Fruit fly (Drosophila melanogaster): ENCODE results near the gene CG14106.

DNA sequence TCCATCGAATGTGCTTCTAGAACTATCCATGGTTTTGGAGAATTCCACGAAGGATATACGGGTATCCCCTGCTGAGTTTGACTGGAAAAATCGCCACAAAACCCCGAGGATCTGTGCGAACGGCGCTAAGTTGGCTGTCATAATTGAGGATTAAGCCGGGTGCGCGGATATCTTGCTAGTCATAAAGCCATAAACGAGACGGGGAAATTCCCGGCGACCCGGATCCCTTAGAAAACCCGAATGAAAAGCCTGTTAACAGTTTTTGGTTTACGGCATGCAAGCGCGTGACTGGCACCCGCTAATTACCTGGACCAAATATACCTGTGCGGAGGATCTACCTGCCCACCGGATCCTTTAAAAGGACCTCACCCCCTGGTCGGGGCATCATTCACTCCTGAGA lies 47.3 kb downstream of the CG14106 start, which contains the start of gene SNCF:
- no peak for TF ChIP-seq foxo (GFP tag; optimal IDR thresholded peaks at IDR 0.05)
- TF ChIP-seq h (GFP tag; optimal IDR thresholded peaks at IDR 0.05): no peak
- TF ChIP-seq OdsH (GFP tag; optimal IDR thresholded peaks at IDR 0.05): no peak
- no peak for TF ChIP-seq psq (GFP tag; optimal IDR thresholded peaks at IDR 0.05)
- TF ChIP-seq CrebA (GFP tag; optimal IDR thresholded peaks at IDR 0.05; ENCODE audit: borderline replicate concordance): no peak
